Fruit fly (Drosophila melanogaster): ENCODE data around the gene tfc.
A peak's percentile ranks its signal among the peaks of the same experiment; 100 is the strongest.
"Not testable (repeated sequence)": the region's sequence is repeated elsewhere in the genome, so short reads cannot be mapped to it uniquely, and the experiment has no call there.

Gene tfc

DNA sequence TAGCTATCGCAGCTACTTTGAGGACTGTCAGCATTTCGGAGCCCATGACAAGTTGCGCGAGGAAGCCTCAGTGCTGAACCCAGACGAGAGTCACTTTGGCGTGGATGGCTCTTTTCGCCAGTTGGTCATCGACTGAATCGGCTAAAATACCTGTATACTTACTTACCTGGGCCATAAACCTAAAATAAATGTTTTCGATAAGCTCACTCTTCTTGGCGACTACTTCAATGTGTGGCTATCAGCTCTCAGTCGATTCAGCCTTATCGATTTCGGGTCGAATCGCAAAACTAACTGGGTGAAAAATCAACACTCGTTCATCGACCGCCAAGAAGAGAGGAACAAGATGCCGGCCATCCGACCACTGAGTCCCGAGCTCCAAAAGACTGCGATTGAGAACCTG is 22.4 kb upstream of the tfc start, which contains the start of gene CG33966:
CG33966 (plus strand) TSS at position 301 of the 400 bp plus-strand sequence.
- TF ChIP-seq sug (tag; optimal IDR thresholded peaks at IDR 0.05) (peak; percentile 36), zf30C (GFP tag; optimal IDR thresholded peaks at IDR 0.05) (no peak), exex (tag; optimal IDR thresholded peaks at IDR 0.05) (peak; percentile 43), Deaf1 (tag; optimal IDR thresholded peaks at IDR 0.05) (peak; percentile 2), ttk (GFP tag; IDR thresholded peaks at IDR 0.05) (no peak), HmgZ (tag; optimal IDR thresholded peaks at IDR 0.05) (peak; percentile 22)

DNA sequence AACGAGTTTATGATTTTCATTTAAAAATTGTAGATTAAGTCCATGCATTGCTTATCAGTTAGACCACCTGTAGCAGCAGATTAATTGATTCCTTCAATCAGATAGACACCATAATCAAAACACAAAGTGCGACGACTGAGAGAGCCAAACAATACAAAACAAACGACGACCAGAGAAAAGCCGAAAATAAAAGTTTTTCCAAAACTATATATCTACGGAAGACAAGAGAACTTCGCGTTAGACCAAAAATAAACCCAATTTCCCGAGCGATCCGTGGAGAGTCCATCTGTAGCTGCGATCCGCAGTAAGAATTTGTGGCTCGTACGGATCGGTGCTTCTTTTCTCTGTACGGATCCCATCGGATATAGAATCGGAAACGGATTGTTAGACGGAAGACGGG is 20.8 kb upstream of the tfc start, which contains the start of gene galene:
galene (plus strand) TSS at position 301 of the 400 bp plus-strand sequence.
- TF ChIP-seq kah (GFP tag; optimal IDR thresholded peaks at IDR 0.05) (peak; percentile 8), CG4404 (GFP tag; IDR thresholded peaks at IDR 0.05) (no peak), sug (tag; optimal IDR thresholded peaks at IDR 0.05) (peak; percentile 65), aop (GFP tag; IDR thresholded peaks at IDR 0.05) (peak; percentile 16; the same call in 1 of the 2 replicates), Deaf1 (tag; optimal IDR thresholded peaks at IDR 0.05) (peak; percentile 70), CG10543 (GFP tag; optimal IDR thresholded peaks at IDR 0.05) (peak; percentile 8)

DNA sequence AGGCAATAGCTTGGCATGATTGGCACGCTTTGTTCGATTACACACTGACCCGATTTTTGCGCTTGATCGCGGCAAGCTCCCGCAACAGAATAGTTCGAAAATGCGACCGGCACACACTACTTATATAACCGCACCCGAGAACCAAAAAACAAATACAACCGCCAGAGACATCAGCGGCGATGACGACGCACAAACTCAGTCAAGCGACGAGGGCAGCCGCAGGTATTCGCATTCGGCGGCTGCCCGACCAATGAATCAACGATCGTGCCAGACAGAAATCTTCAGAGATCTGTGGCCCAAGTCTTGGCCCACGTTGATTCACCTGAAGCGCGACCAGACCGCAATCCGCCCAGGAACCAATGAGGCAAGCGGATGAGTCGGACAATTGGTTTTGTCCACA is 18.0 kb upstream of the tfc start, which contains the start of gene CG9192:
CG9192 (minus strand) TSS at position 101 of the 400 bp plus-strand sequence.
- TF ChIP-seq Deaf1 (tag; optimal IDR thresholded peaks at IDR 0.05) (peak; percentile 43), Pdp1 (GFP tag; optimal IDR thresholded peaks at IDR 0.05) (peak in 1 of 2 experiments; percentile 84), hb (GFP tag; IDR thresholded peaks at IDR 0.05; ENCODE audit: partially characterized antibody) (no peak), CG11247 (GFP tag; IDR thresholded peaks at IDR 0.05) (0 out of 2 replicates have a peak, but pooled peaks have one; percentile 27), stc (GFP tag; IDR thresholded peaks at IDR 0.05) (no peak), CG9437 (GFP tag; optimal IDR thresholded peaks at IDR 0.05) (no peak), luna (GFP tag; optimal IDR thresholded peaks at IDR 0.05) (no peak)

DNA sequence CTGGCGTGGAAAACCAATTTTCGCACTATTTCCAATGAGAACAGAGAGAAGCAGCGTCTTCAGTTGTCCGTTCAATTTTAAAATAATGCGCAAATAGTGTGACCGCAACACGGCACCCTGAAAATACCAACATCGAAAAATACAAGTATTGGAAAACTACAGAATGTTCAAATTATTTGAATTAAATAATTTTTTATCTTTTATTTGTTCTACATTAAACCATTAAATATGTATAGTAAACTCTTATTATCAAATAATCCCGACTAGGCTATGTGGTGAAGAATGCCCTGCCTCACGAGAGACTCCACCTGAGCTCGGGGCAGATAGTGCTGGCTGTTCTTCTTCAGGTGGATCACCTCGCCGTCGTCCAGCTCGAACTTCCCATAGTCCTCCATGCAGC is 10.4 kb upstream of the tfc start, which contains the start of gene Klp61F:
Klp61F (minus strand) TSS at position 101 of the 400 bp plus-strand sequence.
- TF ChIP-seq amos (GFP tag; IDR thresholded peaks at IDR 0.05; ENCODE audit: partially characterized antibody); Hey (tag; optimal IDR thresholded peaks at IDR 0.05); pum (GFP tag; optimal IDR thresholded peaks at IDR 0.05): not testable (repeated sequence)

DNA sequence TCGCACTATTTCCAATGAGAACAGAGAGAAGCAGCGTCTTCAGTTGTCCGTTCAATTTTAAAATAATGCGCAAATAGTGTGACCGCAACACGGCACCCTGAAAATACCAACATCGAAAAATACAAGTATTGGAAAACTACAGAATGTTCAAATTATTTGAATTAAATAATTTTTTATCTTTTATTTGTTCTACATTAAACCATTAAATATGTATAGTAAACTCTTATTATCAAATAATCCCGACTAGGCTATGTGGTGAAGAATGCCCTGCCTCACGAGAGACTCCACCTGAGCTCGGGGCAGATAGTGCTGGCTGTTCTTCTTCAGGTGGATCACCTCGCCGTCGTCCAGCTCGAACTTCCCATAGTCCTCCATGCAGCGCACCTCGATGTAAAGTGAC is 9.4 kb upstream of the tfc start, which contains the start of gene CG32318:
CG32318 (minus strand) TSS at position 101 of the 400 bp plus-strand sequence.
- TF ChIP-seq corto, CG7786, CG10543 (GFP tag; optimal IDR thresholded peaks at IDR 0.05): not testable (repeated sequence)

DNA sequence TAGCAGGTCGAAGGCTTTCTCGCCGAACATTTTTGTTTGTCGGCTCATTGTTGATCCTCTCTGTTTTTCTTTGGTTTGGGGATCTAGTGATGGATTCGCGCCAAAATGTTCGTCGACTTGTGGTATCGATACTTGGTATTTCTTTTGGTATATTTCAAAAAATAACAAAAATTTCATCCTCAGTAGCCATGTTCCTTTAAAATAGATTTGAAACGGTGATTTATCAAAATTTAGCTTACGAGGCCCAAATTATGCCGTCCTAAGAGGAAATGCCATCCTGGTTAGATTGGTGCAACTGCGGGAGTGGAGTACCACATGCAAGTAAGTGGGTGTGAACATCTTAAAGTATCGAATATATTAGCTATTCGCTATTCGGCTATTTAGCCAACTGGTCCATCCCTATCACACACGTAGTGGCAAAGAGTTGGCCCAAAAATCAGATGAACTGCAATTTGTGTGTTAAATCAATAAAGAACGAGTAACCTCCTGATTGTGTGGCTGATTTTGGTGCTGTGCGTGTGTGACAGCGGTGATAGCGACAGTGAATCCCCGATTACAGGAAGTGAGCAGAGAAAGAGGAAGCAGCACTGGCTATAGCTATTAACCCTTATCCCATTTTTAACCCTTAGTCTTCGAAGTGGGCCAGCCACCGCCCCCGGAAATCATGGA is 8.5 kb upstream of the tfc start, which contains the start of the genes Psf1 and Sac1:
Psf1 (minus strand) TSS at position 51 of the 669 bp plus-strand sequence.
Sac1 (plus strand) TSS at position 191 of the 669 bp plus-strand sequence.
- TF ChIP-seq trem (tag; optimal IDR thresholded peaks at IDR 0.05) (peak; percentile 73), nerfin-2 (GFP tag; IDR thresholded peaks at IDR 0.05; ENCODE audit: partially characterized antibody) (peak; percentile 74), CG7839 (tag; optimal IDR thresholded peaks at IDR 0.05) (peak; percentile 36), Med (GFP tag) (peak; percentile 88), CG3281 (GFP tag; optimal IDR thresholded peaks at IDR 0.05) (no peak), caup (GFP tag; optimal IDR thresholded peaks at IDR 0.05; ENCODE audit: severe bottlenecking) (peak; percentile 23), CG17829 (tag; optimal IDR thresholded peaks at IDR 0.05) (peak; percentile 62), NC2β (GFP tag; optimal IDR thresholded peaks at IDR 0.05) (peak; percentile 38), lola (GFP tag; optimal IDR thresholded peaks at IDR 0.05) (peak in 1 of 3 experiments; percentile 53), jumu (GFP tag; optimal IDR thresholded peaks at IDR 0.05) (peak; percentile 57), Rfx (GFP tag; IDR thresholded peaks at IDR 0.05) (peak; percentile 60; the same call in 1 of the 2 replicates), CG34422 (GFP tag; IDR thresholded peaks at IDR 0.05) (peak; percentile 58; the same call in 1 of the 3 replicates), Doc3 (GFP tag; IDR thresholded peaks at IDR 0.05; ENCODE audit: partially characterized antibody) (peak; percentile 91), CG3847 (GFP tag; IDR thresholded peaks at IDR 0.05) (peak; percentile 55), CG6683 (GFP tag; optimal IDR thresholded peaks at IDR 0.05) (no peak), CG9609 (GFP tag; optimal IDR thresholded peaks at IDR 0.05) (peak; percentile 36), rib (GFP tag; IDR thresholded peaks at IDR 0.05) (no peak), CG18262 (tag; optimal IDR thresholded peaks at IDR 0.05) (peak; percentile 48)

Data from whole organism, embryonic.